Fruit fly (Drosophila melanogaster) whole organism, pupa: ENCODE data around the gene Uck.

Experiments used
- CG10348 ChIP-seq: fragments of 200-800 bp; sonication (Bioruptor generic); IDR thresholded peaks from 2 replicates; pipeline ENCODE4 v1.3.6; 2022; ENCODE audit warnings: missing biosample characterization, missing genetic modification characterization
- CG12605 ChIP-seq: fragments of 200-800 bp; sonication (Bioruptor generic); IDR thresholded peaks from 2 replicates; pipeline ENCODE4 v1.3.6; 2022; ENCODE audit warnings: missing biosample characterization, missing genetic modification characterization
- CG13204 ChIP-seq: fragments of 200-800 bp; sonication (Bioruptor generic); optimal IDR thresholded peaks from 2 replicates; lab custom pipeline; 2018; ENCODE audit warnings: missing biosample characterization, mild to moderate bottlenecking, missing genetic modification characterization, moderate library complexity
- CG14655 ChIP-seq: fragments of 200-800 bp; sonication (Bioruptor generic); optimal IDR thresholded peaks from 3 replicates; lab custom pipeline; 2017; ENCODE audit warnings: mild to moderate bottlenecking, missing biosample characterization, missing genetic modification reagents, missing genetic modification characterization
- CG15710 ChIP-seq: fragments of 200-800 bp; sonication (Bioruptor generic); optimal IDR thresholded peaks from 2 replicates; lab custom pipeline; 2018; ENCODE audit warnings: missing biosample characterization, mild to moderate bottlenecking, missing genetic modification characterization, moderate library complexity
- CG17806 ChIP-seq: fragments of 200-800 bp; sonication (Bioruptor generic); optimal IDR thresholded peaks from 2 replicates; lab custom pipeline; 2018; ENCODE audit warnings: missing biosample characterization, mild to moderate bottlenecking, missing genetic modification characterization, moderate library complexity
- CG32121 ChIP-seq: fragments of 200-800 bp; sonication (Bioruptor generic); IDR thresholded peaks from 2 replicates; pipeline ENCODE4 v1.3.6; 2022; ENCODE audit warnings: missing biosample characterization, missing genetic modification characterization
- CG34367 ChIP-seq: fragments of 200-800 bp; sonication (Bioruptor generic); optimal IDR thresholded peaks from 2 replicates; lab custom pipeline; 2018; ENCODE audit warnings: missing biosample characterization, mild to moderate bottlenecking, missing genetic modification characterization
- CG4496 ChIP-seq: fragments of 200-800 bp; sonication (Bioruptor generic); IDR thresholded peaks from 3 replicates; pipeline ENCODE4 v1.3.6; 2022; ENCODE audit warnings: missing biosample characterization, missing genetic modification characterization
- CG8159 ChIP-seq: fragments of 200-800 bp; sonication (Bioruptor generic); optimal IDR thresholded peaks from 3 replicates; lab custom pipeline; 2018; ENCODE audit warnings: missing biosample characterization, mild to moderate bottlenecking, missing genetic modification characterization, moderate library complexity
- CG8301 ChIP-seq: fragments of 200-800 bp; sonication (Bioruptor generic); optimal IDR thresholded peaks from 2 replicates; lab custom pipeline; 2018; ENCODE audit warnings: missing biosample characterization, mild to moderate bottlenecking, missing genetic modification characterization
- CG9948 ChIP-seq: fragments of 200-800 bp; sonication (Bioruptor generic); optimal IDR thresholded peaks from 2 replicates; lab custom pipeline; 2018; ENCODE audit warnings: missing biosample characterization, mild to moderate bottlenecking, missing genetic modification characterization, moderate library complexity
- D1 ChIP-seq: fragments of 200-800 bp; sonication (Bioruptor generic); optimal IDR thresholded peaks from 2 replicates; lab custom pipeline; 2018; ENCODE audit warnings: missing biosample characterization, mild to moderate bottlenecking, missing genetic modification characterization, moderate library complexity
- EcR ChIP-seq: fragments of 200-800 bp; sonication (Bioruptor generic); optimal IDR thresholded peaks from 3 replicates; lab custom pipeline; 2019; ENCODE audit warnings: missing biosample characterization, missing genetic modification characterization, mild to moderate bottlenecking, moderate library complexity, missing genetic modification reagents
- Ets98B ChIP-seq: fragments of 200-800 bp; sonication (Bioruptor generic); IDR thresholded peaks from 2 replicates; pipeline ENCODE4 v1.3.6; 2022; ENCODE audit warnings: missing biosample characterization, missing genetic modification characterization
- Pif1A ChIP-seq: fragments of 200-800 bp; sonication (Bioruptor generic); optimal IDR thresholded peaks from 3 replicates; lab custom pipeline; 2016; ENCODE audit warnings: missing biosample characterization, missing genetic modification characterization
- Pif1B ChIP-seq: fragments of 200-800 bp; sonication (Bioruptor generic); optimal IDR thresholded peaks from 3 replicates; lab custom pipeline; 2016; ENCODE audit warnings: missing biosample characterization, missing genetic modification characterization
- Snoo ChIP-seq: fragments of 200-800 bp; sonication (Bioruptor generic); optimal IDR thresholded peaks from 3 replicates; lab custom pipeline; 2017; ENCODE audit warnings: missing biosample characterization, mild to moderate bottlenecking, missing genetic modification characterization, inconsistent platforms
- fd96Ca ChIP-seq: fragments of 200-800 bp; sonication (Bioruptor generic); IDR thresholded peaks from 3 replicates; pipeline ENCODE4 v1.3.6; 2022; ENCODE audit warnings: missing biosample characterization, missing genetic modification characterization
- gl ChIP-seq: fragments of 200-800 bp; sonication (Bioruptor generic); optimal IDR thresholded peaks from 2 replicates; lab custom pipeline; 2018; ENCODE audit warnings: missing biosample characterization, mild to moderate bottlenecking, missing genetic modification characterization
- rn ChIP-seq: fragments of 200-800 bp; sonication (Bioruptor generic); IDR thresholded peaks from 2 replicates; pipeline ENCODE4 v1.3.6; 2022; ENCODE audit warnings: missing biosample characterization, missing genetic modification characterization

Gene Uck

dm6 chr3R:24289768-24290349 is at the start of gene Uck, which contains the start of gene CG34290:
Uck (plus strand) TSS chr3R:24290172.
CG34290 (minus strand) TSS chr3R:24289818.
- no peak for TF ChIP-seq rn (GFP tag; lab: Robert Waterston, UW)
- TF ChIP-seq CG14655, result no peak
- 0 out of 2 replicates have a peak, but pooled peaks have one; percentile 26 for TF ChIP-seq CG32121 (GFP tag; lab: Robert Waterston, UW)
- TF ChIP-seq CG8301 (tag; lab: Kevin White, UChicago), result peak; percentile 20
- no peak for TF ChIP-seq D1 (tag; lab: Kevin White, UChicago)
- TF ChIP-seq Snoo (tag; lab: Kevin White, UChicago), result peak; percentile 72
- no peak; the same call in 1 of the 2 replicates for TF ChIP-seq Ets98B (GFP tag; lab: Robert Waterston, UW)
- peak; percentile 7 for TF ChIP-seq CG8159 (tag; lab: Kevin White, UChicago)
- TF ChIP-seq CG34367 (tag; lab: Kevin White, UChicago), result peak; percentile 52
- TF ChIP-seq Pif1A (GFP tag; lab: Kevin White, UChicago), result peak; percentile 28
- TF ChIP-seq gl, result peak; percentile 45
- TF ChIP-seq CG10348 (GFP tag; lab: Robert Waterston, UW), result no peak
- TF ChIP-seq CG4496, result peak; percentile 57; the same call in 2 of the 3 replicates
- no peak for TF ChIP-seq Pif1B
- TF ChIP-seq fd96Ca, result peak; percentile 36; the same call in 1 of the 3 replicates
- peak; percentile 46 for TF ChIP-seq CG15710 (tag; lab: Kevin White, UChicago)

- peak; percentile 11; the same call in 1 of the 3 replicates for TF ChIP-seq fd96Ca
- TF ChIP-seq CG14655, result no peak
Observed at dm6 chr3R:24252494-24252893, 37.5 kb upstream of the Uck start, which contains the start of gene beta-PheRS. beta-PheRS (minus strand) TSS chr3R:24252679.

DNA sequence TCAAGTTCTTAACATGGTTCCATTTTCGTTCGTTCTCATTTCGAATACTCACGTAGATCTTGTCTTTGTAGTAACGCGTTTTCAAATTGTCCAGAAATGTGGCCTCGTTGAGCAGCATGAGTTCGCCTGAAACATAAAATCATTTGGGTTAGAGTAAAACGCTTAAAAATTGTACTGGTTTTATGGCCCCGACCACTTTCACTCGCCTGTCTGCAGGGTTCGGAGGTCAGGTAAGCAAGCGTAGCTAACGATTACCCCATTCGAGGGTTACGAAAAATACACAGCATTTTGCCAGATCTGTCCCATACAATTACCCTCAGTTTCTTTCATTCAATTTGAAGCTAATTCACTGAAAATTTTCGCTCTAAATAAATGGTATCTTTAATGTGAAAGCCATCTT is 31.6 kb upstream of the Uck start:
- TF ChIP-seq CG8159 (tag; lab: Kevin White, UChicago) (no peak), CG12605 (GFP tag; lab: Robert Waterston, UW) (no peak), CG9948 (tag; lab: Kevin White, UChicago) (no peak), Pif1B (no peak), CG13204 (GFP tag; lab: Kevin White, UChicago) (no peak), CG10348 (GFP tag; lab: Robert Waterston, UW) (no peak), EcR (GFP tag; lab: Kevin White, UChicago) (no peak), rn (GFP tag; lab: Robert Waterston, UW) (no peak), D1 (tag; lab: Kevin White, UChicago) (no peak), CG14655 (no peak), CG4496 (no peak), Ets98B (GFP tag; lab: Robert Waterston, UW) (no peak), CG32121 (GFP tag; lab: Robert Waterston, UW) (no peak), gl (no peak), Pif1A (GFP tag; lab: Kevin White, UChicago) (no peak), Snoo (tag; lab: Kevin White, UChicago) (no peak), CG17806 (no peak), CG8301 (tag; lab: Kevin White, UChicago) (no peak), CG15710 (tag; lab: Kevin White, UChicago) (no peak), fd96Ca (no peak)

- TF ChIP-seq fd96Ca (peak; percentile 94), gl (peak; percentile 96), rn (GFP tag; lab: Robert Waterston, UW) (peak; percentile 63; the same call in 1 of the 2 replicates), CG15710 (tag; lab: Kevin White, UChicago) (peak; percentile 98), CG4496 (peak; percentile 96), Ets98B (GFP tag; lab: Robert Waterston, UW) (peak; percentile 88), D1 (tag; lab: Kevin White, UChicago) (no peak), CG9948 (tag; lab: Kevin White, UChicago) (peak; percentile 96), CG10348 (GFP tag; lab: Robert Waterston, UW) (peak; percentile 71), EcR (GFP tag; lab: Kevin White, UChicago) (peak; percentile 75), Pif1A (GFP tag; lab: Kevin White, UChicago) (peak; percentile 95), CG32121 (GFP tag; lab: Robert Waterston, UW) (peak; percentile 80), Pif1B (peak; percentile 93), CG13204 (GFP tag; lab: Kevin White, UChicago) (peak; percentile 92), CG12605 (GFP tag; lab: Robert Waterston, UW) (peak; percentile 88), CG8301 (tag; lab: Kevin White, UChicago) (peak; percentile 89), CG14655 (no peak), CG8159 (tag; lab: Kevin White, UChicago) (peak; percentile 97), CG17806 (peak; percentile 96), Snoo (tag; lab: Kevin White, UChicago) (peak; percentile 93), CG34367 (tag; lab: Kevin White, UChicago) (peak; percentile 97)
Observed at dm6 chr3R:24259278-24260040, 30.5 kb upstream of the Uck start.

DNA sequence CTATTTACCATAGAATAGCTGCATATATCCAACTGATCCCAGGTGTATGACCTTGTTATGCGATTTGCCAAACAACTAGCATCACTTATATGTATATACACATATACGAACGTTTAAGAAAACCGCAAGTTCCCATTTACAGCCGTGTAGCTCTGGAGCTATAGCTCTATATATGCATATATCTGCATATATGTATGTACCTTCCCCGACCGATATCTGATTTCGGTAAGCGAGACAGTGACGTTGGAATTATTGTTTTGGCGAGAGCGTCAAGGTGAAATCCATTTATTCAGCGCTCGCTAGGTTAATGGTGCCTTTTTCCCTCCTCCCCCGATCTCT is 30.0 kb upstream of the Uck start:
- TF ChIP-seq CG14655 (no peak), CG8159 (tag; lab: Kevin White, UChicago) (no peak), CG9948 (tag; lab: Kevin White, UChicago) (no peak), rn (GFP tag; lab: Robert Waterston, UW) (no peak), CG15710 (tag; lab: Kevin White, UChicago) (no peak), CG13204 (GFP tag; lab: Kevin White, UChicago) (no peak), CG10348 (GFP tag; lab: Robert Waterston, UW) (no peak), gl (no peak), D1 (tag; lab: Kevin White, UChicago) (no peak), CG17806 (no peak), fd96Ca (no peak), CG8301 (tag; lab: Kevin White, UChicago) (no peak), CG4496 (no peak), Pif1B (no peak), CG32121 (GFP tag; lab: Robert Waterston, UW) (no peak), EcR (GFP tag; lab: Kevin White, UChicago) (no peak)
